Fruit fly (Drosophila melanogaster) whole organism, wandering third instar larva: Measurements from ENCODE around the gene Cngl.

Experiments used
- Dfd ChIP-seq: fragments of >200 bp; optimal IDR thresholded peaks from 2 replicates; lab custom pipeline; 2017; ENCODE audit warnings: missing biosample characterization, missing genetic modification characterization
- Myc ChIP-seq: fragments of >200 bp; optimal IDR thresholded peaks from 2 replicates; lab custom pipeline; 2017
- pan ChIP-seq: fragments of >200 bp; optimal IDR thresholded peaks from 2 replicates; lab custom pipeline; 2017
- rgr ChIP-seq: fragments of 200-800 bp; sonication (Bioruptor generic); optimal IDR thresholded peaks from 3 replicates; lab custom pipeline; 2016; ENCODE audit warnings: missing biosample characterization, mild to moderate bottlenecking, missing genetic modification characterization

DNA sequence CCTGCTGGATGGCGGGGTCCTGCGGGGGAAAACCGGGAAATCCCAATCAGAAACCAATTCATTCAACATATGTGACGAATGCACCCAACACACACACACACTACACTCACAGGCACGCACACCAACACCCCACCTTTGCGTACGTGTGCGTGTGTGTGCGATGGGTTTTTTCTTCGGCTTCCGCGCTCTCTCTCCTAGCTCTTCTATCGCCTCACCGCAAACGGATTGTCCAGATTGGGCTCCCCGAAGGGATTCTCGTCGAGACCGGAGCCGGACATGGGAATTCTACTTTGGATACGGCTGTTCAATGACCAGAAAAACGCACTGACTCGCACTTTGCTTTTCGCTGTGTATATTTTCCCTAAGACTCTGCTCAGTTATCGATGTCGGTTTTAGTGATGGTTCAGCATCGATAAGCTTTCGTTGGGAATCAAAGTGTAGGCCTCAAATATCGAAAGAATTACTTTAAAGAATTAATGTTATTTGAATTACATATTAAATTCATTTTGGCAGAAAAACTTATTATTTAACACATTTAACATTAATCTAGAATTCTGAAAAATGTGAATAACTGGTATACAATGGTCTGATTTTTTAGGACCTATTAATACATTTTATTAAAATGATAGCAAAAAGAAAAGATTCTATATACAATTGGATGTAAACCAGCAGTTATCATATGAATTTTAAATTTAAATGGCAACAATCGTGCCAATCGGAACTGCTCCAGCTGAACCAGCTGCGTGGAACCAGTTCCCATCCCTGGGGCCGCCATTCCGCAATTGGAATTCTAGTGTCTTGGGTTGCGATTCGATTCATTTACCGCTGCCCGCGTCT lies 8.7 kb upstream of the Cngl start, which contains the start of the genes Scamp and Ahcy:
- TF ChIP-seq pan (lab: Kevin White, UChicago) = no peak
- TF ChIP-seq Dfd (GFP tag; lab: Kevin White, UChicago) = no peak
- no peak for TF ChIP-seq Myc (lab: Kevin White, UChicago)
- peak; percentile 17 for TF ChIP-seq rgr (GFP tag; lab: Kevin White, UChicago)
